Worm (Caenorhabditis elegans) whole organism, early embryonic: ENCODE data around the gene F14F9.8.

Source experiments
- ama-1 ChIP-seq: fragments of 150-350 bp; optimal IDR thresholded peaks from 2 replicates; lab custom pipeline; 2014
- flt-1 ChIP-seq: fragments of 200-800 bp; sonication (Bioruptor generic); IDR thresholded peaks from 2 replicates; pipeline ENCODE4 v1.3.6; 2022; ENCODE audit warnings: missing genetic modification characterization, missing compliant biosample characterization
- hmg-4 ChIP-seq: fragments of 200-800 bp; sonication (Bioruptor generic); optimal IDR thresholded peaks from 2 replicates; lab custom pipeline; 2018; ENCODE audit warnings: mild to moderate bottlenecking, missing genetic modification characterization, missing compliant biosample characterization
- hnd-1 ChIP-seq: sonication (generic microtip); optimal IDR thresholded peaks from 2 replicates; lab custom pipeline; 2016; ENCODE audit warnings: missing genetic modification characterization, missing compliant biosample characterization
- tbx-11 ChIP-seq: fragments of 200-800 bp; sonication (Bioruptor generic); IDR thresholded peaks from 2 replicates; pipeline ENCODE4 v1.3.6; 2022; ENCODE audit warnings: missing genetic modification characterization, missing compliant biosample characterization

DNA sequence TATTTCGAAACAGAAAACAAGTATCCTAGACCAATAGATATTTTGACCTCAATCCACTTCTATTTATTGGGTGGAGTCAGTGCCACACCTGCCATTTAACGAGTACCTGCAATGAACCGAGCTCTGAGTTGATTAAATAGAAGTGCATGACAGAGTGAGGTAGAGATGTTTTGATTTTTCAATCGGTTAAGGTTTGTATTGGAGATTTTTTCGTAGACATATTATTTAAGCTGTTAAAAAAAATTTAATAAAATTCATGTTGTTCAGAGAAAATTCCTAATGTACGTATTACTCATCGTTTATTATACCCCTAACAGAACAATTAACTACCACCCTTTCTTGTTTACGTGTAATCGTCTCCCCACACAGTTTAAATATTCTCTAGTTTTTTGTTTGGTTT lies 25.4 kb downstream of the F14F9.8 start, which contains the start of gene srx-38:
- TF ChIP-seq tbx-11 (no peak), hnd-1 (tag; lab: Kevin White, UChicago) (no peak), ama-1 (no peak), flt-1 (GFP tag; lab: Robert Waterston, UW) (no peak), hmg-4 (GFP tag; lab: Kevin White, UChicago) (no peak)
